Fruit fly (Drosophila melanogaster) whole organism, prepupa: ENCODE data around the gene CG34176.
A peak's percentile ranks its signal among the peaks of the same experiment; 100 is the strongest.

ENCODE experiments used
- Blimp-1 ChIP-seq: fragments of 200-800 bp; sonication (Bioruptor generic); optimal IDR thresholded peaks from 3 replicates; lab custom pipeline; 2017; ENCODE audit warnings: missing biosample characterization, missing genetic modification characterization, mild to moderate bottlenecking, moderate library complexity, missing genetic modification reagents
- CG10669 ChIP-seq: fragments of 200-800 bp; sonication (Bioruptor generic); optimal IDR thresholded peaks from 3 replicates; lab custom pipeline; 2018; ENCODE audit warnings: missing biosample characterization, mild to moderate bottlenecking, missing genetic modification characterization, moderate library complexity
- CG11294 ChIP-seq: fragments of 200-800 bp; sonication (Bioruptor generic); IDR thresholded peaks from 2 replicates; pipeline ENCODE4 v1.3.6; 2022; ENCODE audit warnings: missing biosample characterization, missing genetic modification characterization
- CG11902 ChIP-seq: fragments of 200-800 bp; sonication (Bioruptor generic); optimal IDR thresholded peaks from 3 replicates; lab custom pipeline; 2016; ENCODE audit warnings: missing biosample characterization, missing genetic modification characterization
- CG1621 ChIP-seq: fragments of 200-800 bp; sonication (Bioruptor generic); optimal IDR thresholded peaks from 3 replicates; lab custom pipeline; 2018; ENCODE audit warnings: missing biosample characterization, mild to moderate bottlenecking, missing genetic modification characterization
- CG3032 ChIP-seq: fragments of 200-800 bp; optimal IDR thresholded peaks from 2 replicates; lab custom pipeline; 2019; ENCODE audit warnings: missing biosample characterization, mild to moderate bottlenecking, missing genetic modification characterization, moderate library complexity
- CG31627 ChIP-seq: fragments of 200-800 bp; sonication (Bioruptor generic); optimal IDR thresholded peaks from 3 replicates; lab custom pipeline; 2016; ENCODE audit warnings: missing biosample characterization, missing genetic modification characterization
- CG32006 ChIP-seq: fragments of 200-800 bp; sonication (Bioruptor generic); optimal IDR thresholded peaks from 3 replicates; lab custom pipeline; 2017; ENCODE audit warnings: missing biosample characterization, mild to moderate bottlenecking, missing genetic modification characterization
- CG6276 ChIP-seq: fragments of 200-800 bp; sonication (Bioruptor generic); optimal IDR thresholded peaks from 2 replicates; lab custom pipeline; 2017; ENCODE audit warnings: missing biosample characterization, mild to moderate bottlenecking, missing genetic modification characterization
- CG6792 ChIP-seq: fragments of 200-800 bp; sonication (Bioruptor generic); optimal IDR thresholded peaks from 3 replicates; lab custom pipeline; 2016; ENCODE audit warnings: missing biosample characterization, missing genetic modification characterization
- CG6854 ChIP-seq: fragments of 200-800 bp; sonication (Bioruptor generic); optimal IDR thresholded peaks from 2 replicates; lab custom pipeline; 2017; ENCODE audit warnings: missing biosample characterization, mild to moderate bottlenecking, missing genetic modification characterization
- CG8119 ChIP-seq: fragments of 200-800 bp; sonication (Bioruptor generic); IDR thresholded peaks from 3 replicates; pipeline ENCODE4 v1.3.6; 2022; ENCODE audit warnings: missing biosample characterization, missing genetic modification characterization
- CG8319 ChIP-seq: fragments of 200-800 bp; sonication (Bioruptor generic); optimal IDR thresholded peaks from 3 replicates; lab custom pipeline; 2016; ENCODE audit warnings: missing biosample characterization, missing genetic modification characterization
- CG8632 ChIP-seq: fragments of 200-800 bp; sonication (Bioruptor generic); optimal IDR thresholded peaks from 3 replicates; lab custom pipeline; 2016; ENCODE audit warnings: missing biosample characterization, missing genetic modification characterization
- Eip78C ChIP-seq: fragments of 200-800 bp; sonication (Bioruptor generic); peaks from one replicate; lab custom pipeline; 2016; ENCODE audit warnings: missing biosample characterization, missing genetic modification characterization
- Eip93F ChIP-seq: fragments of 200-800 bp; sonication (Bioruptor generic); optimal IDR thresholded peaks from 2 replicates; lab custom pipeline; 2016; ENCODE audit warnings: missing biosample characterization, mild to moderate bottlenecking, missing genetic modification characterization
- Ets21C ChIP-seq: fragments of 200-800 bp; sonication (Bioruptor generic); optimal IDR thresholded peaks from 3 replicates; lab custom pipeline; 2016; ENCODE audit warnings: missing biosample characterization, missing genetic modification characterization
- Ets96B ChIP-seq: fragments of 200-800 bp; optimal IDR thresholded peaks from 2 replicates; lab custom pipeline; 2019; ENCODE audit warnings: missing biosample characterization, mild to moderate bottlenecking, missing genetic modification characterization, moderate library complexity
- Hr38 ChIP-seq: sonication (Bioruptor generic); optimal IDR thresholded peaks from 2 replicates; lab custom pipeline; 2016; ENCODE audit warnings: missing biosample characterization, missing genetic modification characterization
- Hr39 ChIP-seq: fragments of 200-800 bp; sonication (Bioruptor generic); optimal IDR thresholded peaks from 2 replicates; lab custom pipeline; 2016; ENCODE audit warnings: missing biosample characterization, missing genetic modification characterization
- Hr4 ChIP-seq: fragments of 200-800 bp; sonication (Bioruptor generic); optimal IDR thresholded peaks from 3 replicates; lab custom pipeline; 2016; ENCODE audit warnings: missing biosample characterization, missing genetic modification characterization
- Met ChIP-seq: fragments of 200-800 bp; sonication (Bioruptor generic); optimal IDR thresholded peaks from 3 replicates; lab custom pipeline; 2016; ENCODE audit warnings: missing biosample characterization, missing genetic modification characterization
- OdsH ChIP-seq: fragments of 200-800 bp; sonication (Bioruptor generic); optimal IDR thresholded peaks from 3 replicates; lab custom pipeline; 2016; ENCODE audit warnings: missing biosample characterization, missing genetic modification characterization
- Sox102F ChIP-seq: fragments of 200-800 bp; sonication (Bioruptor generic); optimal IDR thresholded peaks from 2 replicates; lab custom pipeline; 2016; ENCODE audit warnings: missing biosample characterization, mild to moderate bottlenecking, missing genetic modification characterization
- Sox14 ChIP-seq: fragments of 200-800 bp; sonication (Bioruptor generic); optimal IDR thresholded peaks from 3 replicates; lab custom pipeline; 2016; ENCODE audit warnings: missing biosample characterization, missing genetic modification characterization
- Sox15 ChIP-seq: fragments of 200-800 bp; sonication (Bioruptor generic); optimal IDR thresholded peaks from 3 replicates; lab custom pipeline; 2016; ENCODE audit warnings: missing biosample characterization, missing genetic modification characterization
- achi ChIP-seq: fragments of 200-800 bp; sonication (Bioruptor generic); optimal IDR thresholded peaks from 3 replicates; lab custom pipeline; 2016; ENCODE audit warnings: missing biosample characterization, missing genetic modification characterization
- acj6 ChIP-seq: fragments of 200-800 bp; sonication (Bioruptor generic); optimal IDR thresholded peaks from 3 replicates; lab custom pipeline; 2016; ENCODE audit warnings: missing biosample characterization, missing genetic modification characterization
- dsx ChIP-seq: fragments of 200-800 bp; optimal IDR thresholded peaks from 3 replicates; lab custom pipeline; 2019; ENCODE audit warnings: missing biosample characterization, mild to moderate bottlenecking, missing genetic modification characterization, moderate library complexity; ENCODE audit not compliant: poor library complexity, severe bottlenecking
- eg ChIP-seq: fragments of 200-800 bp; sonication (Bioruptor generic); IDR thresholded peaks from 3 replicates; pipeline ENCODE4 v1.3.6; 2022; ENCODE audit warnings: missing biosample characterization, missing genetic modification characterization
- esn ChIP-seq: fragments of 200-800 bp; sonication (Bioruptor generic); optimal IDR thresholded peaks from 2 replicates; lab custom pipeline; 2016; ENCODE audit warnings: missing biosample characterization, mild to moderate bottlenecking, missing genetic modification characterization, moderate library complexity
- net ChIP-seq: fragments of 200-800 bp; sonication (Bioruptor generic); optimal IDR thresholded peaks from 3 replicates; lab custom pipeline; 2016; ENCODE audit warnings: missing biosample characterization, missing genetic modification characterization
- pdm3 ChIP-seq: fragments of 200-800 bp; sonication (Bioruptor generic); optimal IDR thresholded peaks from 3 replicates; lab custom pipeline; 2016; ENCODE audit warnings: missing biosample characterization, missing genetic modification characterization
- salr ChIP-seq, 2 experiments: fragments of 200-800 bp; sonication (Bioruptor generic); optimal IDR thresholded peaks; 3 replicates each; lab custom pipeline; 2016 to 2018; ENCODE audit warnings: missing biosample characterization in 2 of 2, missing genetic modification characterization in 2 of 2, mild to moderate bottlenecking in 1 of 2
- ss ChIP-seq, 2 experiments: fragments of 200-800 bp; sonication (Bioruptor generic); optimal IDR thresholded peaks; 2 replicates in 1 of 2; 3 replicates in 1 of 2; lab custom pipeline; 2017 to 2018; ENCODE audit warnings: mild to moderate bottlenecking in 2 of 2, missing biosample characterization in 2 of 2, missing genetic modification characterization in 2 of 2, moderate library complexity in 1 of 2
- svp ChIP-seq: fragments of 200-800 bp; sonication (Bioruptor generic); peaks from one replicate; lab custom pipeline; 2016; ENCODE audit warnings: missing biosample characterization, missing genetic modification characterization
- topi ChIP-seq: fragments of 200-800 bp; sonication (Bioruptor generic); optimal IDR thresholded peaks from 3 replicates; lab custom pipeline; 2016; ENCODE audit warnings: missing biosample characterization, missing genetic modification characterization

Gene CG34176

DNA sequence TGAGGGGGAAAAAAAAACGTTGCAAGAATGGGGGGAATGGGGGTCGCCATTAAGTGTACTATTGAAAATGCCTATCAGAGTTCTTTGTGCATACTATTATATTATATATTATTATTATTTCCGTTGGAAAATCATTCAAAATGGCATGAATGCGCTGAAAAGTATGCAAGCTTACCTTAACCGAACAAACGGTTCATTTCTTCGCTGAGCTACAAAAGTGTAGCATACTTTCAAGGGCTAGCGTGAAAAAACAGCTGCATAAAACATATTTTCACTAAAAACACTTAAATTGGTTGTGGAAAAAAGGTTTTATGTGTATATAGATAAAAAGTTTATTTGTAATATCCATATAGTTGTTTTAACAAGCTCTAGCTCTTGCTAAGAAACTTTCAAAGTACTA is 15.9 kb downstream of the CG34176 start:
- TF ChIP-seq CG6276 (no peak), eg (GFP tag; lab: Robert Waterston, UW) (0 out of 3 replicates have a peak, but pooled peaks have one; percentile 20)

DNA sequence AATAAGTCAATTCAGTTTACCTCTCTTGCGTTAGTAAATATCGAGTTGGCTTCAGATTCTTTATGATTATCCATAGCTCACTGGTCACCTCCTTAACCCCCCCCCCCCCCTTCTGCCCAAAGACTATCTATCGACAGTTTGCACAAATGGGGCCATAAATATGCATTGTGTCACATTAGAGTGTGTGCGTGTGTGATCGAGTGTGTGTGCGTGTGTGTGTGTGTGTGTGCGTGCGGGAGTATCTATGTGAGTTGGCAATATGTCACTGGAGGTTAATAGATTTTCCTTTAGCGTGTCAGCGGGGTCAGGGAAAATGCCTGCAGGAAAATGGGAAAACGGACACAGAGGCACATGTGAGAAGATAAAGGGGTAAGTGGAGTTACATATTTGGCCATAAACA is 16.3 kb downstream of the CG34176 start:
- TF ChIP-seq CG11902 (GFP tag; lab: Kevin White, UChicago) (no peak), CG8319 (GFP tag; lab: Kevin White, UChicago) (no peak), Sox14 (no peak), ss (GFP tag; optimal IDR thresholded peaks at IDR 0.05; lab: Kevin White, UChicago) (no peak), Hr38 (GFP tag; lab: Kevin White, UChicago) (no peak), esn (GFP tag; lab: Kevin White, UChicago) (no peak)

DNA sequence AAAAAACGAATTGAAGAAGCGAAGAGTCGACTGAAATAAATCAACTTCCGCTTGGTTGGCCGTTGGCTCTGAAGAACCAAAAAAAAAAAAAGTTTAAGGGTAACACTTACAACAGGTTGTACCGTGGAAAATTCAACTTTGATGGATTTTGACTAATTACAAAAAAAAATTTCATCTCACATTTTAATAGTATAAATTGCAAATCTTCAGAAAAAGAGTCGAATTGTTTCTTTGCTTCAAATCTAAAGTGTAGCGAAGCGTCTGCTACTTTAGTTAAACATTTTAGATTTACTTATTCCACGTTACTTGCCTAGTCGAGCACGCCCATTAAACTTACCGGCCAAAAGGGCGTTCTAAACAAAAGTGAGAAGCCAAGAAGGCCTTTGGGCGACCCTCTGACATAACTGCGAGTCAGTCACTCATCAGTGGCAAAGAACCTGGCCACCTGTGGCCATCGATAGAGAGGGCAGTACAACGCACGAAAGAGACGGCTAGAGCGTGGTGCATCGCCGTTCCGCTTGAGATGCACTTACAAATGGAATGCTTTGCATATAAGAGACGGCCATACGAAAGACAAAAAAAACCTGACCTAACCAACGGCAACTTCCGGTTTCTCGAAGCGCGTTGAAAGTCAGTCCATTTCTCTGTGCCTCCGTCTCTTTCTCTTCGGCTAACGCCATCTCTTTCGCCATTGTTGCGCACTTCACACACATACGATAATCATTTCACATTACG is 17.9 kb downstream of the CG34176 start:
- no peak for TF ChIP-seq net (GFP tag; lab: Kevin White, UChicago)
- TF ChIP-seq Ets21C, result no peak
- TF ChIP-seq Blimp-1, result no peak
- no peak for TF ChIP-seq pdm3 (GFP tag; lab: Kevin White, UChicago)
- TF ChIP-seq CG3032 (tag; lab: Kevin White, UChicago), result no peak
- TF ChIP-seq Eip78C (GFP tag; lab: Kevin White, UChicago), result peak; percentile 19
- TF ChIP-seq svp, result peak; percentile 31

DNA sequence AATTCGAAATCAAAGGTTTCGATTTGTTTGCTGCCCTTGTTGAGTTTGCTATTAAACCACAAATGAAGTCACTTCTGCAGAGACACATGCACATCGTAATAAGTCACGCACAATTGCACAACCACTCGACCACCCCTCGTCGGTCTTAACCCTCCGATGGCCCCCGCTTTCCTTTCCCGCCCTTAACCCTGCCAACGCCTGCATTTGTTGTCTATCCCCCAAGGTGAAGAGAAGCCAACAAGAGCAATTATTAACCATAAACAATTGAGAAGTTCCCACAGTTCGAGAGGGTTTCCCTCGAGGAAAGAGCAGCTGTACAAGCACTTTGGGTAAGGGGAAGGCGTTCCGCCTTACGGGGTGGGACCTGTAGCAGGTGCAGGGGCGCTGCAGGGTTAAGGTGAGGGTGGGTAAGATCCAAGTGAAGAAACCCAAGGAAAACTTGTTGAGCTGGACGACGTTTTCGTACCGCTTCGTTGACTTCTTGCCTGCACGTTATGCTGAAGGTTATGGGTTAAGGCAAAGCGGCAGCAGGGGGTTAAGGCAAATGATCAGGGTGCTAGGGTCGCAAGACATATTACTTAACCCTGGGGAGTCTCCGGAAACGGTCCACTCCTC is 19.5 kb downstream of the CG34176 start:
- TF ChIP-seq CG31627 (GFP tag; lab: Kevin White, UChicago) (no peak), Ets96B (tag; lab: Kevin White, UChicago) (no peak), OdsH (GFP tag; lab: Kevin White, UChicago) (no peak), CG3032 (tag; lab: Kevin White, UChicago) (no peak), ss (GFP tag; optimal IDR thresholded peaks at IDR 0.05; lab: Kevin White, UChicago) (peak in 1 of 2 experiments; percentile 18), svp (peak; percentile 64), Sox15 (GFP tag; lab: Kevin White, UChicago) (no peak), topi (GFP tag; lab: Kevin White, UChicago) (no peak)

DNA sequence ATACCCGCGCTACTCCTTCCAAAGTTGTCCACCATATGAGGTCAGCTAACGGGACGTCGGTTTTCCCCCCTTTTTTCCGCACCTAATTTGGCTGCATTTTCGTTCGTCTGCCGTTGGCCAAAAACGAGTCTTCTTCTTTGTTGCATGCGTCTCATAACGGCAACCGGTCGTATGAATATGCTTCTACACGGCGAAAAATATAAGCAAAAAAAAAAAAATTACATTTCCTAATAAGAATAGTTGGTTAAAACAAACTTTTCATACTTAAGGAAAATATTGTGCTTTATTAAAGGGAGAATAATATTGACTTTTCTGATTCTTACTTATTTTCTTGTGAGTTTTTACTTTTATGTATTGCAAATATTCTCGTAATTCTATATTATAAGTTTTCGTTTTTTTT is 21.2 kb downstream of the CG34176 start:
- TF ChIP-seq CG8632 (GFP tag; lab: Kevin White, UChicago) (no peak), svp (peak; percentile 64), topi (GFP tag; lab: Kevin White, UChicago) (peak; percentile 13), CG6276 (no peak), esn (GFP tag; lab: Kevin White, UChicago) (peak; percentile 25), dsx (GFP tag; lab: Kevin White, UChicago) (peak; percentile 0), CG8119 (peak; percentile 36; the same call in 1 of the 3 replicates), Eip78C (GFP tag; lab: Kevin White, UChicago) (peak; percentile 59), CG6854 (GFP tag; lab: Kevin White, UChicago) (no peak), CG32006 (GFP tag; lab: Kevin White, UChicago) (peak; percentile 27), Met (GFP tag; lab: Kevin White, UChicago) (peak; percentile 4), Sox102F (GFP tag; lab: Kevin White, UChicago) (peak; percentile 3), Hr39 (no peak), Hr4 (GFP tag; lab: Kevin White, UChicago) (peak; percentile 0)

DNA sequence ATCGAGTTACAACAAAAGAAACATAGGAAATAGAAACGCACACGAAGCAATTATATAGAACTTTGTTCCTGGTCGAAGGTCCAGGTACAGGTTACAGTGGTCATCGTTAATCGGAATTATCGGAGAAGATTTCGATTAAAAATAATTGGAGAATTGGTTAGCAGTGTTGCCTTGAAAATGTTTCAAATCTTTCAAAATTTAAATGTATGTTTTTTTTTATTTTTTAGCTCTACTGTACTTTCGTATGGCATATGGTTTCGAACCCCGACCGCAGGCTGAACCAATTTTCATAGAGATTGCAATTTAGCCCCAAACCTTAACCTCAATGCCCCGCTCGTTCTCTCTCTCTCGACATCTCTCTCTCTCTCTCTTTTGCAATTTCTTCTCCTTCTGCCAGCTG is 24.1 kb downstream of the CG34176 start:
- peak; percentile 2 for TF ChIP-seq Met (GFP tag; lab: Kevin White, UChicago)
- TF ChIP-seq esn (GFP tag; lab: Kevin White, UChicago), result peak; percentile 35
- TF ChIP-seq CG10669 (GFP tag; lab: Kevin White, UChicago), result peak; percentile 49
- TF ChIP-seq CG3032 (tag; lab: Kevin White, UChicago), result peak; percentile 36
- no peak for TF ChIP-seq Eip93F
- TF ChIP-seq Hr4 (GFP tag; lab: Kevin White, UChicago), result no peak
- TF ChIP-seq Sox15 (GFP tag; lab: Kevin White, UChicago), result no peak
- TF ChIP-seq CG11294 (GFP tag; lab: Robert Waterston, UW), result no peak
- peak; percentile 6 for TF ChIP-seq Hr39
- TF ChIP-seq eg (GFP tag; lab: Robert Waterston, UW), result peak; percentile 43; the same call in 1 of the 3 replicates
- TF ChIP-seq dsx (GFP tag; lab: Kevin White, UChicago), result peak; percentile 30
- TF ChIP-seq CG1621, result peak; percentile 50
- no peak for TF ChIP-seq CG6792
- peak; percentile 34 for TF ChIP-seq acj6 (GFP tag; lab: Kevin White, UChicago)
- TF ChIP-seq achi (GFP tag; lab: Kevin White, UChicago), result peak; percentile 50
- no peak for TF ChIP-seq CG8632 (GFP tag; lab: Kevin White, UChicago)
- TF ChIP-seq topi (GFP tag; lab: Kevin White, UChicago), result peak; percentile 5
- no peak for TF ChIP-seq ss (GFP tag; optimal IDR thresholded peaks at IDR 0.05; lab: Kevin White, UChicago)
- peak; percentile 64 for TF ChIP-seq Ets96B (tag; lab: Kevin White, UChicago)
- peak in 1 of 2 experiments; percentile 1 for TF ChIP-seq salr (GFP tag; optimal IDR thresholded peaks at IDR 0.05; lab: Kevin White, UChicago)
- peak; percentile 60 for TF ChIP-seq svp
